Worm (Caenorhabditis elegans) whole organism, L1 larva: ENCODE measurements around the gene str-220.

Source experiments
- aha-1 ChIP-seq: fragments of 150-350 bp; optimal IDR thresholded peaks from 2 replicates; lab custom pipeline; 2014; ENCODE audit warnings: missing biosample characterization, missing genetic modification characterization
- ama-1 ChIP-seq: fragments of 150-350 bp; optimal IDR thresholded peaks from 2 replicates; lab custom pipeline; 2014
- elt-3 ChIP-seq, 6 experiments: fragments of 150-350 bp in 1 of 6; sonication (generic microtip); optimal IDR thresholded peaks; 2 replicates each; lab custom pipeline; 2017 to 2018; ENCODE audit warnings: missing biosample characterization in 6 of 6, missing genetic modification characterization in 6 of 6, inconsistent platforms in 1 of 6
- lin-35 ChIP-seq, 2 experiments: fragments of 150-350 bp; optimal IDR thresholded peaks; 2 replicates each; lab custom pipeline; 2014; ENCODE audit warnings: missing biosample characterization in 2 of 2, missing genetic modification characterization in 2 of 2, missing genetic modification reagents in 2 of 2
- lir-3 ChIP-seq: sonication (generic microtip); optimal IDR thresholded peaks from 2 replicates; lab custom pipeline; 2016; ENCODE audit warnings: mild to moderate bottlenecking, missing genetic modification characterization, moderate library complexity, missing compliant biosample characterization; ENCODE audit not compliant: poor library complexity
- nhr-77 ChIP-seq: fragments of 150-350 bp; optimal IDR thresholded peaks from 2 replicates; lab custom pipeline; 2014; ENCODE audit warnings: missing biosample characterization, missing genetic modification characterization
- xbp-1 ChIP-seq: sonication (generic microtip); optimal IDR thresholded peaks from 2 replicates; lab custom pipeline; 2016; ENCODE audit warnings: missing genetic modification characterization, missing compliant biosample characterization

DNA sequence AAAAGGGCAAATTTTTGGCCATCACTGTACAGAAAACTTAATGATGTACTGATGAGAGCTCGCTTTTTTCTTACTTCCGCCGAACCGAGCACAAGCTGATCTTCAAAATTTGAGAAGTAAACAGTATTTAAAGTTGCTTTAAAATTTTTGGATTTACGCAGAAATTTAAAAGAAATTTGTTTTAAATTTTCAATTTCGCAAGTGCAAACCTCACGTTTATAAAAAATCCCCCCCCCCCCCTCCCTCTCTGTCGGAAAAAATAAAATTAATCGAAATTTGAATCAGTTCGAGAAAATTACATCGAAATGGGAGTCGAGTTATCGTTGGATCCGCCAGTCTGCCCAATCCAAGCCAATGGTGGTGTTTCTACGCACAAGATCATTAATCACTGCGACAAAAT is 17.8 kb downstream of the str-220 start, which contains the start of gene C34D4.3:
- TF ChIP-seq nhr-77 (tag; lab: Kevin White, UChicago), result no peak
- no peak for TF ChIP-seq aha-1 (tag; lab: Kevin White, UChicago)
- TF ChIP-seq xbp-1, result no peak
- no peak for TF ChIP-seq elt-3 (tag; optimal IDR thresholded peaks at IDR 0.05; lab: Kevin White, UChicago)
- TF ChIP-seq lin-35 (GFP tag; optimal IDR thresholded peaks at IDR 0.05; lab: Kevin White, UChicago), result no peak
- no peak for TF ChIP-seq ama-1 (lab: Kevin White, UChicago)
- TF ChIP-seq lir-3 (tag; lab: Kevin White, UChicago), result no peak
